Fruit fly (Drosophila melanogaster): Measurements from ENCODE around the gene Nxf3.

DNA sequence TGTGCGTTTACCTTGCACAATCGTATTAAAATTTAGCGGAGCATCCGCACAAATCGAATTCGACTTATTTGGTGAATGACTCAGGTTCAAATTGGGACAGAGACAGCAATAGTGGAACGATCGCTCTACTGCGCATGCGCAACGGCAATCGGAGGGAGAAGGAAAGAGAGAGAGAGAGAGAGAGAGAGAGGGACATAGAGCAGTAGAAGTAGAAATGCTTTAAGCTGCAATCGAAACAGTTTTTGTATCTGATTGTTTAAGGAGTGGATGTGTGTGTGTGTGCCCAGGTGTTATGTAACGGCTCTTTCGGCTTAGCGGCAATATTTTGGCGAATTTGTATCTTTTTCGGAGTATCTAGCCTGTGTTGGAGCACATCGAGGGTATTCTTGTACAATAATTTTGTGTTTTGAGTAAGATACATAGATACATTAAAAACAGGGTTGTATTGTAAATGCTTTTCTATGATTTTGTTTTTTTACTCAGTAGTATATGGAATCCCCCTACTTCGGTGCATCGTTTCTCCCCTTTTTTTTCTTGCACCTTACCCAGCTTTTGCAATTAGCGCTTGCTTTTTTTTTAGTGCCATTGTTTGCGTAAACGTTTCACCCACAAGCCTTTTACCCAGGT, 15.4 kb upstream of the Nxf3 start:
- TF ChIP-seq CG8478 (optimal IDR thresholded peaks at IDR 0.05) (no peak), CTCF (optimal IDR thresholded peaks at IDR 0.05) (no peak)
